Worm (Caenorhabditis elegans): ENCODE measurements around the gene nsy-4.

DNA sequence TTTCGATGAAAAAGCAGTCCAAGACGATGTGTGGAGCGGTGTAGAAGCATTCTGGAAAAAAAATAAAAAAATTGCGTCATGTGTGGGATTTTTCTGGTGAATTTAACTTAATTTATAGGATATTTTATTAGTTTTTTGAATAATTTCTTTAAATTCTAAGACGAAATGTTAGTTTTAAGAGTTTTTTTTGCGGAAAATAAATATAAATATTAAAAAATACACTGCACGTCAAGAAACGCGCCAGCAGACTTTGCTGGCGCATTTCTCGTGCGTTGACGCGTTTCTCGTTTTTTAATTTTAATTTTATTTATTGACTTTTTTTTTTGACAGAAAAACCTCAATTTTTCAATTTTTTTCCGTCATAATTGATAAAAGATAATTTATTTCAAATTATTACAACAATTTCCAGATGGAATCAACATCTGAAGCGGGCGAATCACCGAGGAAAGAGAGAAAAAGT, 25.8 kb downstream of the nsy-4 start, which contains the start of the genes ppgn-1 and tftc-1:
- TF ChIP-seq blmp-1 (tag; optimal IDR thresholded peaks at IDR 0.05; ENCODE audit: insufficient read depth) (no peak), aly-2 (tag; optimal IDR thresholded peaks at IDR 0.05) (no peak), unc-39 (tag; optimal IDR thresholded peaks at IDR 0.05) (no peak), nhr-23 (tag; optimal IDR thresholded peaks at IDR 0.05) (no peak), mdl-1 (tag; optimal IDR thresholded peaks at IDR 0.05) (no peak), nhr-11 (tag; optimal IDR thresholded peaks at IDR 0.05) (no peak), ama-1 (optimal IDR thresholded peaks at IDR 0.05) (no peak), lin-39 (tag; optimal IDR thresholded peaks at IDR 0.05) (no peak)
